Fruit fly (Drosophila melanogaster) whole organism, pupa: Measurements from ENCODE around the gene Cyp6d5.
A peak's percentile ranks its signal among the peaks of the same experiment; 100 is the strongest.

Source experiments
- CG10348 ChIP-seq: fragments of 200-800 bp; sonication (Bioruptor generic); IDR thresholded peaks from 2 replicates; pipeline ENCODE4 v1.3.6; 2022; ENCODE audit warnings: missing biosample characterization, missing genetic modification characterization
- CG12605 ChIP-seq: fragments of 200-800 bp; sonication (Bioruptor generic); IDR thresholded peaks from 2 replicates; pipeline ENCODE4 v1.3.6; 2022; ENCODE audit warnings: missing biosample characterization, missing genetic modification characterization
- CG13204 ChIP-seq: fragments of 200-800 bp; sonication (Bioruptor generic); optimal IDR thresholded peaks from 2 replicates; lab custom pipeline; 2018; ENCODE audit warnings: missing biosample characterization, mild to moderate bottlenecking, missing genetic modification characterization, moderate library complexity
- CG15710 ChIP-seq: fragments of 200-800 bp; sonication (Bioruptor generic); optimal IDR thresholded peaks from 2 replicates; lab custom pipeline; 2018; ENCODE audit warnings: missing biosample characterization, mild to moderate bottlenecking, missing genetic modification characterization, moderate library complexity
- CG17806 ChIP-seq: fragments of 200-800 bp; sonication (Bioruptor generic); optimal IDR thresholded peaks from 2 replicates; lab custom pipeline; 2018; ENCODE audit warnings: missing biosample characterization, mild to moderate bottlenecking, missing genetic modification characterization, moderate library complexity
- CG32121 ChIP-seq: fragments of 200-800 bp; sonication (Bioruptor generic); IDR thresholded peaks from 2 replicates; pipeline ENCODE4 v1.3.6; 2022; ENCODE audit warnings: missing biosample characterization, missing genetic modification characterization
- CG34367 ChIP-seq: fragments of 200-800 bp; sonication (Bioruptor generic); optimal IDR thresholded peaks from 2 replicates; lab custom pipeline; 2018; ENCODE audit warnings: missing biosample characterization, mild to moderate bottlenecking, missing genetic modification characterization
- CG4496 ChIP-seq: fragments of 200-800 bp; sonication (Bioruptor generic); IDR thresholded peaks from 3 replicates; pipeline ENCODE4 v1.3.6; 2022; ENCODE audit warnings: missing biosample characterization, missing genetic modification characterization
- CG8159 ChIP-seq: fragments of 200-800 bp; sonication (Bioruptor generic); optimal IDR thresholded peaks from 3 replicates; lab custom pipeline; 2018; ENCODE audit warnings: missing biosample characterization, mild to moderate bottlenecking, missing genetic modification characterization, moderate library complexity
- D1 ChIP-seq: fragments of 200-800 bp; sonication (Bioruptor generic); optimal IDR thresholded peaks from 2 replicates; lab custom pipeline; 2018; ENCODE audit warnings: missing biosample characterization, mild to moderate bottlenecking, missing genetic modification characterization, moderate library complexity
- EcR ChIP-seq: fragments of 200-800 bp; sonication (Bioruptor generic); optimal IDR thresholded peaks from 3 replicates; lab custom pipeline; 2019; ENCODE audit warnings: missing biosample characterization, missing genetic modification characterization, mild to moderate bottlenecking, moderate library complexity, missing genetic modification reagents
- Ets98B ChIP-seq: fragments of 200-800 bp; sonication (Bioruptor generic); IDR thresholded peaks from 2 replicates; pipeline ENCODE4 v1.3.6; 2022; ENCODE audit warnings: missing biosample characterization, missing genetic modification characterization
- Snoo ChIP-seq: fragments of 200-800 bp; sonication (Bioruptor generic); optimal IDR thresholded peaks from 3 replicates; lab custom pipeline; 2017; ENCODE audit warnings: missing biosample characterization, mild to moderate bottlenecking, missing genetic modification characterization, inconsistent platforms
- fd96Ca ChIP-seq: fragments of 200-800 bp; sonication (Bioruptor generic); IDR thresholded peaks from 3 replicates; pipeline ENCODE4 v1.3.6; 2022; ENCODE audit warnings: missing biosample characterization, missing genetic modification characterization

DNA sequence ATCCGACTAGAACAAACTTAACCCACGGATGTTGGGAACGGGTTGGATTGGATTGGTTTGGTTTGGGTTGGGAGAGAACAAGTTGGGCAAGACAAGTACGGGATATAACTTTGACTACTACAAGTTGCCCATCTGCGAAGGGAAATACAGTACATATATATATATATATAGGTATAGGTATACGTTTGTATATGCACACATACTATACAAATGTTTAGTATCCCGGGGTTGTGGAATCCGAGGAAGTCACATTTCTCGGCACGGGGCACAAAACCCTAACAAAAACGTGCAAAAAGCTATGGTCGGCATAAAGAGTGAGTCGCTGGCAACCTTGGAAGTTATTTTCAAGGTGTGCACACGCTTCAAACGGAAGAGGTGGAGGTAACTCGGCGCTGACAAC lies 25.2 kb upstream of the Cyp6d5 start:
- TF ChIP-seq CG32121 (GFP tag; lab: Robert Waterston, UW) (no peak), CG17806 (no peak), fd96Ca (no peak), Snoo (no peak), CG34367 (no peak), D1 (no peak), CG13204 (GFP tag; lab: Kevin White, UChicago) (peak; percentile 4), CG8159 (tag; lab: Kevin White, UChicago) (no peak), EcR (GFP tag; lab: Kevin White, UChicago) (peak; percentile 16), CG12605 (no peak), CG4496 (GFP tag; lab: Robert Waterston, UW) (no peak), CG10348 (no peak), CG15710 (tag; lab: Kevin White, UChicago) (no peak), Ets98B (no peak)
